In the genomic region with DNA sequence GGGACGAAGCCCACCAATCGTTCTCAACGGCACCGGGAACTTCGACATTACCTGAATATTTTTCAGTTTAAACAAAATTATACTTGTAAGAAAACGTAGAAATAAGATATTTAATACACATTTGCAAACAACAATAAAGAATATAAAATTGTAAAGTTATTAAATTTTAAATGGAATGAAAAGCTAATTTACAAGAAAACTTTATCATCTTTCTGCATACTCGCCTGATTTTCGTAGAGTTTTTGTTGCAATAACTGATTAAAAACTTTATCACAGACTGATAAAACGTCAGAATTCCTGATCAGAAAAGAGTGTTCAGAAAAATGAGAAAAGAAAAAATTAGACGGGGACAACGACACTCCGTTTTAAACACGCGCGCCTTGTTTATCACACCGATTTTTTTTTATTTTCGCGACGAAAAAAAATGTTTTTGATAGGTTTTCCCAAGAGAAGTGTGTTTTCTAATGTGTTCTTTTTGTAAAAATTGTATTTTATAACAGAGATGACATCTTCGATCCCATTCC, we compare ENCODE assay signal across 6 worm cellular contexts.
TF ChIP-seq lines count a peak whose summit lies in the region.

A gene (minus strand): TSS at position 51 of the 524 bp plus-strand sequence.
A gene (plus strand): TSS at position 412 of the 524 bp plus-strand sequence.

TF ChIP-seq in whole organism, L1 larva, 84 proteins besides CTCF, POLR2A, EP300 and RAD21 (continues in another document):
- TF ChIP-seq elt-2 (tag; optimal IDR thresholded peaks at IDR 0.05; lab: Kevin White, UChicago), result peak; percentile 70
- TF ChIP-seq ceh-90 (tag; optimal IDR thresholded peaks at IDR 0.05; lab: Kevin White, UChicago), result no peak
- no peak for TF ChIP-seq nhr-11 (tag; optimal IDR thresholded peaks at IDR 0.05; lab: Kevin White, UChicago)
- no peak for TF ChIP-seq egl-27 (tag; optimal IDR thresholded peaks at IDR 0.05; lab: Kevin White, UChicago)
- no peak for TF ChIP-seq lin-13 (GFP tag; optimal IDR thresholded peaks at IDR 0.05; lab: Kevin White, UChicago)
- TF ChIP-seq irx-1 (tag; optimal IDR thresholded peaks at IDR 0.05; lab: Kevin White, UChicago), result no peak
- TF ChIP-seq C16A3.4 (tag; optimal IDR thresholded peaks at IDR 0.05; lab: Kevin White, UChicago), result no peak
- TF ChIP-seq unc-130 (tag; optimal IDR thresholded peaks at IDR 0.05; lab: Kevin White, UChicago), result no peak
- no peak for TF ChIP-seq hlh-17 (GFP tag; optimal IDR thresholded peaks at IDR 0.05; lab: Kevin White, UChicago; ENCODE audit: borderline replicate concordance)
- peak; percentile 12 to 25 for TF ChIP-seq efl-1 (optimal IDR thresholded peaks at IDR 0.05; lab: Kevin White, UChicago)
- TF ChIP-seq efl-1 (GFP tag; optimal IDR thresholded peaks at IDR 0.05 in 1 of 2; lab: Kevin White, UChicago), result peak; percentile 20 to 90
- TF ChIP-seq zag-1 (tag; optimal IDR thresholded peaks at IDR 0.05; lab: Kevin White, UChicago), result no peak
- TF ChIP-seq sup-37 (GFP tag; optimal IDR thresholded peaks at IDR 0.05; lab: Kevin White, UChicago), result no peak
- no peak for TF ChIP-seq nhr-237 (tag; optimal IDR thresholded peaks at IDR 0.05; lab: Kevin White, UChicago)

TF ChIP-seq in whole organism, L2 larva, 48 proteins besides CTCF, POLR2A, EP300 and RAD21:
- TF ChIP-seq skn-1 (tag; optimal IDR thresholded peaks at IDR 0.05; lab: Kevin White, UChicago), result no peak
- TF ChIP-seq unc-55 (GFP tag; optimal IDR thresholded peaks at IDR 0.05; lab: Kevin White, UChicago), result peak; percentile 9
- TF ChIP-seq nhr-129 (tag; optimal IDR thresholded peaks at IDR 0.05; lab: Kevin White, UChicago), result no peak
- TF ChIP-seq crh-2 (tag; optimal IDR thresholded peaks at IDR 0.05; lab: Kevin White, UChicago), result peak; percentile 8
- TF ChIP-seq fos-1 (tag; optimal IDR thresholded peaks at IDR 0.05; lab: Kevin White, UChicago), result peak; percentile 80
- peak; percentile 10 for TF ChIP-seq gmeb-1 (tag; optimal IDR thresholded peaks at IDR 0.05; lab: Kevin White, UChicago)
- no peak for TF ChIP-seq nhr-23 (tag; optimal IDR thresholded peaks at IDR 0.05; lab: Kevin White, UChicago)
- no peak for TF ChIP-seq nhr-11 (tag; optimal IDR thresholded peaks at IDR 0.05; lab: Kevin White, UChicago)

TF ChIP-seq in whole organism, L3 larva, 47 proteins besides CTCF, POLR2A, EP300 and RAD21:
- peak; percentile 59 for TF ChIP-seq hmg-11 (tag; optimal IDR thresholded peaks at IDR 0.05; lab: Kevin White, UChicago)
- TF ChIP-seq elt-2 (tag; optimal IDR thresholded peaks at IDR 0.05; lab: Kevin White, UChicago), result peak; percentile 86
- peak; percentile 36 for TF ChIP-seq lin-15B (tag; optimal IDR thresholded peaks at IDR 0.05; lab: Kevin White, UChicago)
- TF ChIP-seq ceh-16 (tag; optimal IDR thresholded peaks at IDR 0.05; lab: Kevin White, UChicago), result no peak
- TF ChIP-seq ztf-11 (tag; optimal IDR thresholded peaks at IDR 0.05; lab: Kevin White, UChicago), result no peak
- peak; percentile 78 for TF ChIP-seq pqm-1 (tag; optimal IDR thresholded peaks at IDR 0.05; lab: Kevin White, UChicago)
- TF ChIP-seq nhr-43 (tag; optimal IDR thresholded peaks at IDR 0.05; lab: Kevin White, UChicago; ENCODE audit: poor library complexity, severe bottlenecking), result no peak

TF ChIP-seq in whole organism, L4 larva, 104 proteins besides CTCF, POLR2A, EP300 and RAD21 (continues in another document):
- no peak for TF ChIP-seq daf-16 (GFP tag; optimal IDR thresholded peaks at IDR 0.05; lab: Kevin White, UChicago)
- peak; percentile 23 for TF ChIP-seq daf-16 (tag; optimal IDR thresholded peaks at IDR 0.05; lab: Kevin White, UChicago)
- no peak for TF ChIP-seq cey-2 (tag; optimal IDR thresholded peaks at IDR 0.05; lab: Kevin White, UChicago; ENCODE audit: borderline replicate concordance, insufficient read depth)
- no peak for TF ChIP-seq nhr-48 (tag; optimal IDR thresholded peaks at IDR 0.05; lab: Kevin White, UChicago)
- TF ChIP-seq nhr-6 (tag; optimal IDR thresholded peaks at IDR 0.05; lab: Kevin White, UChicago), result peak; percentile 48
- no peak for TF ChIP-seq pha-4 (GFP tag; IDR thresholded peaks at IDR 0.05; lab: Robert Waterston, UW)
- TF ChIP-seq pha-4 (tag; optimal IDR thresholded peaks at IDR 0.05; lab: Kevin White, UChicago), result no peak
- TF ChIP-seq ZK337.2 (GFP tag; IDR thresholded peaks at IDR 0.05; lab: Robert Waterston, UW), result no peak
- TF ChIP-seq ceh-62 (tag; optimal IDR thresholded peaks at IDR 0.05; lab: Kevin White, UChicago), result no peak
- no peak for TF ChIP-seq mxl-3 (GFP tag; optimal IDR thresholded peaks at IDR 0.05; lab: Kevin White, UChicago)
- peak; percentile 74 for TF ChIP-seq pqm-1 (tag; optimal IDR thresholded peaks at IDR 0.05; lab: Kevin White, UChicago)
- no peak for TF ChIP-seq ZK546.5 (tag; optimal IDR thresholded peaks at IDR 0.05; lab: Kevin White, UChicago)
- TF ChIP-seq skn-1 (tag; optimal IDR thresholded peaks at IDR 0.05; lab: Kevin White, UChicago), result no peak
- no peak for TF ChIP-seq dmd-8 (GFP tag; IDR thresholded peaks at IDR 0.05; lab: Robert Waterston, UW)
- no peak for TF ChIP-seq lin-15B (tag; optimal IDR thresholded peaks at IDR 0.05; lab: Kevin White, UChicago)
- TF ChIP-seq lin-38 (GFP tag; IDR thresholded peaks at IDR 0.05; lab: Robert Waterston, UW), result no peak
- TF ChIP-seq T26A8.4 (GFP tag; IDR thresholded peaks at IDR 0.05; lab: Robert Waterston, UW), result no peak
- no peak for TF ChIP-seq php-3 (GFP tag; IDR thresholded peaks at IDR 0.05; lab: Robert Waterston, UW)
- no peak for TF ChIP-seq nhr-41 (GFP tag; IDR thresholded peaks at IDR 0.05; lab: Robert Waterston, UW)
- TF ChIP-seq dmd-6 (GFP tag; IDR thresholded peaks at IDR 0.05; lab: Robert Waterston, UW), result peak; percentile 56
- TF ChIP-seq hlh-11 (tag; optimal IDR thresholded peaks at IDR 0.05; lab: Kevin White, UChicago), result peak; percentile 44

TF ChIP-seq in whole organism, late embryonic, 69 proteins besides CTCF, POLR2A, EP300 and RAD21:
- peak; percentile 89 for TF ChIP-seq elt-2 (tag; optimal IDR thresholded peaks at IDR 0.05; lab: Kevin White, UChicago)
- TF ChIP-seq ets-4 (tag; optimal IDR thresholded peaks at IDR 0.05; lab: Kevin White, UChicago), result no peak
TF ChIP-seq in whole organism, late embryonic: peak in this region for 1.

TF ChIP-seq in whole organism, young adult, 124 proteins besides CTCF, POLR2A, EP300 and RAD21:
- TF ChIP-seq nhr-80 (tag; optimal IDR thresholded peaks at IDR 0.05; lab: Kevin White, UChicago), result peak; percentile 78
- no peak for TF ChIP-seq tlf-1 (GFP tag; optimal IDR thresholded peaks at IDR 0.05; lab: Kevin White, UChicago)
- peak; percentile 89 for TF ChIP-seq attf-3 (GFP tag; conservative IDR thresholded peaks at IDR 0.05; lab: Robert Waterston, UW)
- no peak for TF ChIP-seq snpc-1.1 (tag; optimal IDR thresholded peaks at IDR 0.05; lab: Kevin White, UChicago; ENCODE audit: insufficient read depth)
- TF ChIP-seq snpc-4 (GFP tag; optimal IDR thresholded peaks at IDR 0.05; lab: Kevin White, UChicago), result no peak
- TF ChIP-seq snpc-4 (tag; optimal IDR thresholded peaks at IDR 0.05; lab: Kevin White, UChicago), result peak in 1 of 4 experiments; percentile 6
